Fruit fly (Drosophila melanogaster): ENCODE results near the gene Ance-3.

Gene Ance-3

dm6 chr2L:13903796-13904330 is 10.7 kb upstream of the Ance-3 start:
- TF ChIP-seq noc (tag; optimal IDR thresholded peaks at IDR 0.05): no peak

dm6 chr2L:13904331-13904911 is 10.1 kb upstream of the Ance-3 start, which contains the start of gene Smg5:
Gene Smg5 (minus strand): TSS chr2L:13904661.
- TF ChIP-seq noc (tag; optimal IDR thresholded peaks at IDR 0.05): peak; percentile 63

dm6 chr2L:13905072-13905847 is 9.3 kb upstream of the Ance-3 start, which contains the start of gene Ance:
Gene Ance (plus strand): TSS chr2L:13905645.
- TF ChIP-seq noc (tag; optimal IDR thresholded peaks at IDR 0.05): peak; percentile 93

dm6 chr2L:13905848-13906585 is 8.5 kb upstream of the Ance-3 start:
- TF ChIP-seq noc (tag; optimal IDR thresholded peaks at IDR 0.05): peak; percentile 40

- no peak for TF ChIP-seq noc (tag; optimal IDR thresholded peaks at IDR 0.05)
These were observed 5.5 kb upstream of the Ance-3 start, which contains the start of gene Ance-2 for dm6 chr2L:13909033-13909432. Gene Ance-2 (plus strand): TSS chr2L:13909333.

dm6 chr2L:13911783-13912182 is 2.7 kb upstream of the Ance-3 start, which contains the start of gene Acyp:
Gene Acyp (plus strand): TSS chr2L:13912083.
- TF ChIP-seq noc (tag; optimal IDR thresholded peaks at IDR 0.05): no peak

- TF ChIP-seq noc (tag; optimal IDR thresholded peaks at IDR 0.05): no peak
These were observed 8.9 kb downstream of the Ance-3 start, which contains the start of gene Vajk1 for dm6 chr2L:13923453-13923852. Gene Vajk1 (minus strand): TSS chr2L:13923553.

- TF ChIP-seq noc (tag; optimal IDR thresholded peaks at IDR 0.05): no peak
These were observed 9.5 kb downstream of the Ance-3 start for dm6 chr2L:13923984-13924383.

- TF ChIP-seq noc (tag; optimal IDR thresholded peaks at IDR 0.05): no peak
These were observed 11.2 kb downstream of the Ance-3 start for dm6 chr2L:13925699-13926098.

dm6 chr2L:13928461-13928860 is 13.9 kb downstream of the Ance-3 start:
- TF ChIP-seq noc (tag; optimal IDR thresholded peaks at IDR 0.05): no peak

- no peak for TF ChIP-seq noc (tag; optimal IDR thresholded peaks at IDR 0.05)
These were observed 16.8 kb downstream of the Ance-3 start, which contains the start of gene CG42711 for dm6 chr2L:13931318-13931717. Gene CG42711 (minus strand): TSS chr2L:13931362.

- no peak for TF ChIP-seq noc (tag; optimal IDR thresholded peaks at IDR 0.05)
These were observed 20.1 kb downstream of the Ance-3 start, which contains the start of gene Vajk2 for dm6 chr2L:13934542-13935065. Gene Vajk2 (minus strand): TSS chr2L:13934692.

dm6 chr2L:13947476-13947875 is 33.0 kb downstream of the Ance-3 start, which contains the start of gene Vajk3:
Gene Vajk3 (minus strand): TSS chr2L:13947476.
- no peak for TF ChIP-seq noc (tag; optimal IDR thresholded peaks at IDR 0.05)

- TF ChIP-seq noc (tag; optimal IDR thresholded peaks at IDR 0.05): no peak
These were observed 35.3 kb downstream of the Ance-3 start for dm6 chr2L:13949789-13950188.

dm6 chr2L:13955775-13956174 is 41.2 kb downstream of the Ance-3 start:
- TF ChIP-seq noc (tag; optimal IDR thresholded peaks at IDR 0.05): no peak

- no peak for TF ChIP-seq noc (tag; optimal IDR thresholded peaks at IDR 0.05)
These were observed 42.7 kb downstream of the Ance-3 start, which contains the start of gene NimA for dm6 chr2L:13957239-13957638. Gene NimA (plus strand): TSS chr2L:13957539.

Data from whole organism, larva.